Fruit fly (Drosophila melanogaster): ENCODE data around the gene fbl.

DNA sequence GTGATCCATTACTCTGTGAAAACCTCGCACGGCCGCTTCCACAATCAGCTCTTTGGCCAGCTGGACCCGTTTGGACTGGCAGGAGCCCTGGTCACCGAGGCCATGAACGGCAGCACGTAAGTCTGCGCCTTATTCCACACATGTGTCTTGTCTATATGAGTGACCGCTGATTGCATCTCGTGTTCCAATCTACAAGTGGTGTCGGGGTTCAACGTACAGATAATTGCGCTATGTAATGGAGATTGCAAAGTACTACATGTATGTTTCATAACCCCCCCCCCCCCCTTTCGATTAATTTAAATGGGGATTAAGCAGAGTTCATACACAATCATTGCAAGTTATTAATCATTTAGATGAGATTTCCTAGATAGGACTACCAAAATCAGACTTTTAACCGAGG is 29.4 kb upstream of the fbl start:
- no peak for TF ChIP-seq psq (optimal IDR thresholded peaks at IDR 0.05)
- no peak for TF ChIP-seq CG8478 (optimal IDR thresholded peaks at IDR 0.05)
- TF ChIP-seq Dll (optimal IDR thresholded peaks at IDR 0.05), result no peak

Data from whole organism.